Fruit fly (Drosophila melanogaster) whole organism, embryonic: ENCODE measurements around the gene Rim2.

Experiments
- Awh ChIP-seq: fragments of 200-800 bp; sonication (Bioruptor generic); IDR thresholded peaks from 2 replicates; pipeline ENCODE4, ENCODE4 v1.3.6; 2022; ENCODE audit warnings: missing biosample characterization, missing genetic modification characterization
- B-H1 ChIP-seq: fragments of 200-800 bp; sonication (Bioruptor generic); IDR thresholded peaks from 3 replicates; pipeline ENCODE4 v1.3.6; 2022; ENCODE audit warnings: missing biosample characterization, missing genetic modification characterization
- Bdp1 ChIP-seq: fragments of 200-800 bp; sonication (Bioruptor generic); optimal IDR thresholded peaks from 3 replicates; lab custom pipeline; 2016; ENCODE audit warnings: missing biosample characterization, missing genetic modification characterization
- CG11085 ChIP-seq: fragments of 200-800 bp; sonication (Bioruptor generic); IDR thresholded peaks from 2 replicates; pipeline ENCODE4 v1.3.6; 2022; ENCODE audit warnings: missing biosample characterization, missing genetic modification characterization
- CG15601 ChIP-seq: fragments of 200-800 bp; sonication (Bioruptor generic); optimal IDR thresholded peaks from 3 replicates; lab custom pipeline; 2019; ENCODE audit warnings: missing biosample characterization, mild to moderate bottlenecking, missing genetic modification characterization, moderate library complexity
- CG17186 ChIP-seq: fragments of 200-800 bp; sonication (Bioruptor generic); optimal IDR thresholded peaks from 3 replicates; lab custom pipeline; 2017; ENCODE audit warnings: missing biosample characterization, missing genetic modification reagents, missing genetic modification characterization
- CG3726 ChIP-seq: fragments of 200-800 bp; sonication (Bioruptor generic); IDR thresholded peaks from 3 replicates; pipeline ENCODE4, ENCODE4 v1.3.6; 2022; ENCODE audit warnings: missing biosample characterization, missing genetic modification characterization
- CG6683 ChIP-seq: fragments of 200-800 bp; sonication (Bioruptor generic); optimal IDR thresholded peaks from 2 replicates; lab custom pipeline; 2017; ENCODE audit warnings: missing biosample characterization, mild to moderate bottlenecking, missing genetic modification characterization, missing genetic modification reagents
- CG7839 ChIP-seq: fragments of 200-800 bp; sonication (Bioruptor generic); optimal IDR thresholded peaks from 3 replicates; lab custom pipeline; 2018; ENCODE audit warnings: missing biosample characterization, mild to moderate bottlenecking, missing genetic modification characterization, moderate library complexity
- Oli ChIP-seq: fragments of 200-800 bp; sonication (Bioruptor generic); optimal IDR thresholded peaks from 2 replicates; lab custom pipeline; 2018; ENCODE audit warnings: missing biosample characterization, mild to moderate bottlenecking, missing genetic modification characterization, moderate library complexity
- dm ChIP-seq: fragments of 200-800 bp; sonication (Bioruptor generic); optimal IDR thresholded peaks from 3 replicates; lab custom pipeline; 2016; ENCODE audit warnings: missing biosample characterization, missing genetic modification characterization
- fd3F ChIP-seq: fragments of 200-800 bp; sonication (Bioruptor generic); optimal IDR thresholded peaks from 2 replicates; lab custom pipeline; 2018; ENCODE audit warnings: missing biosample characterization, mild to moderate bottlenecking, missing genetic modification characterization, moderate library complexity
- inv ChIP-seq: fragments of 200-800 bp; sonication (Bioruptor generic); IDR thresholded peaks from 2 replicates; pipeline ENCODE4 v1.3.6; 2022; ENCODE audit warnings: missing biosample characterization, missing genetic modification characterization; ENCODE audit not compliant: partially characterized antibody
- usp ChIP-seq: fragments of >200 bp; optimal IDR thresholded peaks from 2 replicates; lab custom pipeline; 2017; ENCODE audit warnings: missing biosample characterization, missing genetic modification characterization

DNA sequence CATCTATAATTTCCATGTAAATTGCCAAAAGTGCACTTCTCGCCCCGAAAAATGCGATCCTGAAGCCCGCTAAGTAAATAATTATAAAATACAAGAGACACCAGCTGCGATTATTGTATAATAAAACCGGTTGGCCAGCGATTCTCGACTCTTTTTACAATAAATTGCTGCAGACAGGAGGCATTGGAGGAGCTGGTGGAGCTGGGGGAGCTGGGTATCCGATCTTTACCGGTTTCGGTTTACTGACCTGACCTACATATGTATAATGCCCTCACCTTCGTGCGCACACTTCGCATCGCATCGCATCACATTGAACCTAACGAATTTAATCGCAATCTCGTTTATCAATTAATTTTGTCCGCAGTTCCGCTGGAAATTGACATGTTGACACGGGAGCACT, 24.2 kb upstream of the Rim2 start:
- no peak for TF ChIP-seq fd3F (GFP tag; lab: Kevin White, UChicago)
- no peak for TF ChIP-seq Bdp1 (GFP tag; lab: Kevin White, UChicago)
- no peak for TF ChIP-seq usp (GFP tag; lab: Kevin White, UChicago)
- TF ChIP-seq CG17186: no peak
- no peak for TF ChIP-seq CG3726 (GFP tag; lab: Robert Waterston, UW)
- TF ChIP-seq Oli (tag; lab: Kevin White, UChicago): no peak
- no peak for TF ChIP-seq CG6683 (GFP tag; lab: Kevin White, UChicago)
- TF ChIP-seq inv (GFP tag; lab: Robert Waterston, UW): no peak
- TF ChIP-seq CG7839 (tag; lab: Kevin White, UChicago): no peak
- TF ChIP-seq CG11085: no peak
- no peak for TF ChIP-seq B-H1
- no peak for TF ChIP-seq CG15601
- no peak for TF ChIP-seq Awh (GFP tag; lab: Robert Waterston, UW)
- no peak for TF ChIP-seq dm (GFP tag; lab: Kevin White, UChicago)
